Fruit fly (Drosophila melanogaster) whole organism, embryonic: ENCODE measurements around the gene CG4733.
A peak's percentile ranks its signal among the peaks of the same experiment; 100 is the strongest.

Source experiments
- Antp ChIP-seq: fragments of 200-800 bp; sonication (Bioruptor generic); optimal IDR thresholded peaks from 3 replicates; lab custom pipeline; 2016; ENCODE audit warnings: missing biosample characterization, missing genetic modification characterization
- CG10147 ChIP-seq: fragments of 200-800 bp; sonication (Bioruptor generic); optimal IDR thresholded peaks from 2 replicates; lab custom pipeline; 2019; ENCODE audit warnings: missing biosample characterization, mild to moderate bottlenecking, missing genetic modification characterization, moderate library complexity
- CG10267 ChIP-seq: fragments of 200-800 bp; sonication (Bioruptor generic); optimal IDR thresholded peaks from 2 replicates; lab custom pipeline; 2018; ENCODE audit warnings: missing biosample characterization, mild to moderate bottlenecking, missing genetic modification characterization, moderate library complexity
- CG10654 ChIP-seq: fragments of 200-800 bp; sonication (Bioruptor generic); optimal IDR thresholded peaks from 2 replicates; lab custom pipeline; 2016; ENCODE audit warnings: missing biosample characterization, missing genetic modification characterization
- CG12155 ChIP-seq: fragments of 200-800 bp; sonication (Bioruptor generic); optimal IDR thresholded peaks from 3 replicates; lab custom pipeline; 2016; ENCODE audit warnings: missing biosample characterization, missing genetic modification characterization
- CG12942 ChIP-seq: fragments of 200-800 bp; sonication (Bioruptor generic); optimal IDR thresholded peaks from 3 replicates; lab custom pipeline; 2016; ENCODE audit warnings: missing biosample characterization, missing genetic modification characterization
- CG15514 ChIP-seq: fragments of 200-800 bp; sonication (Bioruptor generic); optimal IDR thresholded peaks from 3 replicates; lab custom pipeline; 2017; ENCODE audit warnings: missing biosample characterization, missing genetic modification characterization, mild to moderate bottlenecking, moderate library complexity, missing genetic modification reagents
- CG1602 ChIP-seq: fragments of 200-800 bp; sonication (Bioruptor generic); optimal IDR thresholded peaks from 3 replicates; lab custom pipeline; 2016; ENCODE audit warnings: missing biosample characterization, missing genetic modification characterization
- CG17186 ChIP-seq: fragments of 200-800 bp; sonication (Bioruptor generic); optimal IDR thresholded peaks from 3 replicates; lab custom pipeline; 2017; ENCODE audit warnings: missing biosample characterization, missing genetic modification reagents, missing genetic modification characterization
- CG17385 ChIP-seq: fragments of 200-800 bp; sonication (Bioruptor generic); optimal IDR thresholded peaks from 3 replicates; lab custom pipeline; 2018; ENCODE audit warnings: missing biosample characterization, mild to moderate bottlenecking, missing genetic modification characterization
- CG17568 ChIP-seq: fragments of 200-800 bp; sonication (Bioruptor generic); optimal IDR thresholded peaks from 2 replicates; lab custom pipeline; 2018; ENCODE audit warnings: missing biosample characterization, mild to moderate bottlenecking, missing genetic modification characterization, moderate library complexity
- CG18764 ChIP-seq: fragments of 200-800 bp; sonication (Bioruptor generic); optimal IDR thresholded peaks from 3 replicates; lab custom pipeline; 2016; ENCODE audit warnings: missing biosample characterization, missing genetic modification characterization
- CG2129 ChIP-seq: fragments of 200-800 bp; sonication (Bioruptor generic); IDR thresholded peaks from 2 replicates; pipeline ENCODE4 v1.3.6; 2022; ENCODE audit warnings: missing biosample characterization, missing genetic modification characterization; ENCODE audit not compliant: partially characterized antibody
- CG2712 ChIP-seq: fragments of 200-800 bp; optimal IDR thresholded peaks from 3 replicates; lab custom pipeline; 2019; ENCODE audit warnings: missing biosample characterization, mild to moderate bottlenecking, missing genetic modification characterization, moderate library complexity
- CG4282 ChIP-seq: fragments of 200-800 bp; sonication (Bioruptor generic); optimal IDR thresholded peaks from 2 replicates; lab custom pipeline; 2016; ENCODE audit warnings: missing biosample characterization, missing genetic modification characterization
- CG4820 ChIP-seq: fragments of 200-800 bp; sonication (Bioruptor generic); optimal IDR thresholded peaks from 3 replicates; lab custom pipeline; 2016; ENCODE audit warnings: missing biosample characterization, missing genetic modification characterization
- CG7556 ChIP-seq: fragments of 200-800 bp; sonication (Bioruptor generic); optimal IDR thresholded peaks from 2 replicates; lab custom pipeline; 2017; ENCODE audit warnings: missing biosample characterization, mild to moderate bottlenecking, missing genetic modification characterization
- CG7928 ChIP-seq: fragments of 200-800 bp; sonication (Bioruptor generic); optimal IDR thresholded peaks from 2 replicates; lab custom pipeline; 2017; ENCODE audit warnings: missing biosample characterization, mild to moderate bottlenecking, missing genetic modification characterization
- Doc2 ChIP-seq: fragments of 200-800 bp; sonication (Bioruptor generic); IDR thresholded peaks from 2 replicates; pipeline ENCODE4 v1.3.6; 2022; ENCODE audit warnings: missing biosample characterization, missing genetic modification characterization
- Dref ChIP-seq: fragments of 200-800 bp; sonication (Bioruptor generic); IDR thresholded peaks from 2 replicates; pipeline ENCODE4 v1.3.6; 2022; ENCODE audit warnings: missing biosample characterization, missing genetic modification characterization
- Eip74EF ChIP-seq, 2 experiments: fragments of 200-800 bp in 1 of 2; fragments of >200 bp in 1 of 2; sonication (Bioruptor generic) in 1 of 2; optimal IDR thresholded peaks; 2 replicates each; lab custom pipeline; 2017 to 2019; ENCODE audit warnings: missing biosample characterization in 2 of 2, missing genetic modification characterization in 2 of 2, mild to moderate bottlenecking in 1 of 2, moderate library complexity in 1 of 2
- HHEX ChIP-seq: fragments of 200-800 bp; sonication (Bioruptor generic); optimal IDR thresholded peaks from 3 replicates; lab custom pipeline; 2017; ENCODE audit warnings: missing biosample characterization, mild to moderate bottlenecking, missing genetic modification characterization, missing genetic modification reagents
- Jarid2 ChIP-seq: fragments of 200-800 bp; sonication (Bioruptor generic); optimal IDR thresholded peaks from 3 replicates; lab custom pipeline; 2017; ENCODE audit warnings: mild to moderate bottlenecking, missing biosample characterization, missing genetic modification reagents, missing genetic modification characterization
- MTF-1 ChIP-seq: fragments of 200-800 bp; sonication (Bioruptor generic); optimal IDR thresholded peaks from 2 replicates; lab custom pipeline; 2018; ENCODE audit warnings: missing biosample characterization, mild to moderate bottlenecking, missing genetic modification characterization, borderline replicate concordance
- Myb ChIP-seq: fragments of 200-800 bp; sonication (Bioruptor generic); optimal IDR thresholded peaks from 2 replicates; lab custom pipeline; 2016; ENCODE audit warnings: missing biosample characterization, missing genetic modification characterization
- NC2β ChIP-seq: fragments of 200-800 bp; sonication (Bioruptor generic); optimal IDR thresholded peaks from 2 replicates; lab custom pipeline; 2016; ENCODE audit warnings: missing biosample characterization, missing genetic modification characterization
- Nf-YA ChIP-seq: fragments of 200-800 bp; sonication (Bioruptor generic); IDR thresholded peaks from 2 replicates; pipeline ENCODE4 v1.3.6; 2022; ENCODE audit warnings: missing biosample characterization, missing genetic modification characterization
- Rfx ChIP-seq: fragments of 200-800 bp; sonication (Bioruptor generic); IDR thresholded peaks from 2 replicates; pipeline ENCODE4 v1.3.6; 2022; ENCODE audit warnings: missing biosample characterization, missing genetic modification characterization
- Scr ChIP-seq: fragments of 200-800 bp; sonication (Bioruptor generic); IDR thresholded peaks from 2 replicates; pipeline ENCODE4 v1.3.6; 2022; ENCODE audit warnings: missing biosample characterization, missing genetic modification characterization; ENCODE audit not compliant: partially characterized antibody
- Sin3A ChIP-seq: fragments of >200 bp; optimal IDR thresholded peaks from 2 replicates; lab custom pipeline; 2018
- Sox100B ChIP-seq: fragments of 200-800 bp; sonication (Bioruptor generic); optimal IDR thresholded peaks from 3 replicates; lab custom pipeline; 2018; ENCODE audit warnings: missing biosample characterization, mild to moderate bottlenecking, missing genetic modification characterization
- bab2 ChIP-seq: fragments of 200-800 bp; sonication (Bioruptor generic); optimal IDR thresholded peaks from 2 replicates; lab custom pipeline; 2016; ENCODE audit warnings: missing biosample characterization, missing genetic modification characterization
- cato ChIP-seq: fragments of 200-800 bp; sonication (Bioruptor generic); optimal IDR thresholded peaks from 2 replicates; lab custom pipeline; 2016; ENCODE audit warnings: missing biosample characterization, missing genetic modification characterization, borderline replicate concordance
- cg ChIP-seq: fragments of 200-800 bp; sonication (Bioruptor generic); optimal IDR thresholded peaks from 3 replicates; lab custom pipeline; 2019; ENCODE audit warnings: missing biosample characterization, mild to moderate bottlenecking, missing genetic modification characterization, moderate library complexity
- crol ChIP-seq: fragments of 200-800 bp; sonication (Bioruptor generic); IDR thresholded peaks from 2 replicates; pipeline ENCODE4 v1.3.6; 2022; ENCODE audit warnings: missing biosample characterization, missing genetic modification characterization
- dm ChIP-seq: fragments of 200-800 bp; sonication (Bioruptor generic); optimal IDR thresholded peaks from 3 replicates; lab custom pipeline; 2016; ENCODE audit warnings: missing biosample characterization, missing genetic modification characterization
- h ChIP-seq: fragments of >200 bp; optimal IDR thresholded peaks from 2 replicates; lab custom pipeline; 2017
- hb ChIP-seq: fragments of 200-800 bp; sonication (Bioruptor generic); IDR thresholded peaks from 3 replicates; pipeline ENCODE4 v1.3.6; 2022; ENCODE audit warnings: missing biosample characterization, missing genetic modification characterization; ENCODE audit not compliant: partially characterized antibody
- lmd ChIP-seq: fragments of 200-800 bp; sonication (Bioruptor generic); IDR thresholded peaks from 2 replicates; pipeline ENCODE4 v1.3.6; 2022; ENCODE audit warnings: missing biosample characterization, missing genetic modification characterization
- lola ChIP-seq, 3 experiments: fragments of >200 bp in 2 of 3; fragments of 200-800 bp in 1 of 3; sonication (Bioruptor generic) in 1 of 3; optimal IDR thresholded peaks; 2 replicates each; lab custom pipeline; 2017 to 2019; ENCODE audit warnings: missing biosample characterization in 3 of 3, missing genetic modification characterization in 3 of 3, mild to moderate bottlenecking in 1 of 3, moderate library complexity in 1 of 3
- otp ChIP-seq: fragments of 200-800 bp; sonication (Bioruptor generic); IDR thresholded peaks from 3 replicates; pipeline ENCODE4, ENCODE4 v1.3.6; 2022; ENCODE audit warnings: missing biosample characterization, missing genetic modification characterization
- sc ChIP-seq, 3 experiments: fragments of >200 bp in 2 of 3; fragments of 200-800 bp in 1 of 3; sonication (Bioruptor generic) in 1 of 3; optimal IDR thresholded peaks; 2 replicates in 2 of 3; 3 replicates in 1 of 3; lab custom pipeline; 2017; ENCODE audit warnings: mild to moderate bottlenecking in 1 of 3, missing biosample characterization in 1 of 3, missing genetic modification characterization in 1 of 3, missing genetic modification reagents in 1 of 3
- schlank ChIP-seq: fragments of 200-800 bp; sonication (Bioruptor generic); optimal IDR thresholded peaks from 2 replicates; lab custom pipeline; 2018; ENCODE audit warnings: missing biosample characterization, mild to moderate bottlenecking, missing genetic modification characterization
- scrt ChIP-seq: fragments of 200-800 bp; sonication (Bioruptor generic); optimal IDR thresholded peaks from 2 replicates; lab custom pipeline; 2018; ENCODE audit warnings: missing biosample characterization, mild to moderate bottlenecking, missing genetic modification characterization, moderate library complexity
- sens-2 ChIP-seq: fragments of 200-800 bp; sonication (Bioruptor generic); IDR thresholded peaks from 2 replicates; pipeline ENCODE4 v1.3.6; 2022; ENCODE audit warnings: missing biosample characterization, missing genetic modification characterization
- sim ChIP-seq: fragments of 200-800 bp; sonication (Bioruptor generic); IDR thresholded peaks from 2 replicates; pipeline ENCODE4 v1.3.6; 2022; ENCODE audit warnings: missing biosample characterization, missing genetic modification characterization
- sna ChIP-seq: fragments of 200-800 bp; sonication (Bioruptor generic); IDR thresholded peaks from 2 replicates; pipeline ENCODE4 v1.3.6; 2022; ENCODE audit warnings: missing biosample characterization, missing genetic modification characterization; ENCODE audit not compliant: partially characterized antibody
- vvl ChIP-seq: fragments of 200-800 bp; sonication (Bioruptor generic); IDR thresholded peaks from 2 replicates; pipeline ENCODE4 v1.3.6; 2022; ENCODE audit warnings: missing biosample characterization, missing genetic modification characterization
- wek ChIP-seq: fragments of 200-800 bp; sonication (Bioruptor generic); optimal IDR thresholded peaks from 3 replicates; lab custom pipeline; 2018; ENCODE audit warnings: missing biosample characterization, mild to moderate bottlenecking, missing genetic modification characterization, moderate library complexity

CG4733 gene

DNA sequence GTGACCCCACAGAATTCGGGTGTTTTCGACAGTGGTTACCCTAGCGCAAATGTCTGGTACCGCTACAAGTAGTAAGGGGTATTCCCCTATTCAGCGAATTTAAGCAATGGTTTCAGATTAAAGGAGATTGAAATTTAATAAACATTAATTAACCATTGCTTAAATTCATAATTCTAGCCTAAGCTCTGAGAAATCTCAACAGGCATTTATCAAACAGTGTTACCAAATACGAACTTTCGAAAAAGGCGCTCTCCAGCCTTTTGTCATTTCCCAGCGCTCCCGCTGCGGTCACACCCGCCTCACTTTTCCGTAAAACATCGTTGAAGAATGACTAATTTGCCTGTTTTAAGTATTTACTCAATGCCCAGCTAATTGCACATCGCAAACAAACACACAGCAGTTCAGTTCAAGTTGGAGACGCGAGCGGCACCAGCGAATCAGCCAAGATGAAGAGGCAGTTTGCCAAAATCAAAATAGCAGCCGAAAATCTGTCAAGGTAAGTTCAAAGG, 14.4 kb downstream of the CG4733 start, which contains the start of the genes Surf6 and RhoGAP92B (continued):
- TF ChIP-seq sens-2 (GFP tag; lab: Robert Waterston, UW) (no peak), dm (GFP tag; lab: Kevin White, UChicago) (peak; percentile 96), CG12155 (GFP tag; lab: Kevin White, UChicago) (peak; percentile 56), sc (optimal IDR thresholded peaks at IDR 0.05; lab: Kevin White, UChicago) (no peak), sc (GFP tag; optimal IDR thresholded peaks at IDR 0.05; lab: Kevin White, UChicago) (peak; percentile 12), Dref (0 out of 2 replicates have a peak, but pooled peaks have one; percentile 21), Sox100B (peak; percentile 67), Sin3A (lab: Kevin White, UChicago) (peak; percentile 96), CG10147 (peak; percentile 38), CG4820 (GFP tag; lab: Kevin White, UChicago) (peak; percentile 53), CG18764 (peak; percentile 50), CG7928 (GFP tag; lab: Kevin White, UChicago) (peak; percentile 63), CG4282 (peak; percentile 11), h (lab: Kevin White, UChicago) (no peak), lmd (peak; percentile 58; the same call in 1 of the 2 replicates), Nf-YA (no peak), CG12942 (peak; percentile 49), bab2 (peak; percentile 56), CG17385 (GFP tag; lab: Kevin White, UChicago) (peak; percentile 67), Eip74EF (GFP tag; optimal IDR thresholded peaks at IDR 0.05; lab: Kevin White, UChicago) (peak in 1 of 2 experiments; percentile 60), CG7556 (GFP tag; lab: Kevin White, UChicago) (peak; percentile 36), HHEX (GFP tag; lab: Kevin White, UChicago) (peak; percentile 58), CG10267 (peak; percentile 77), CG10654 (GFP tag; lab: Kevin White, UChicago) (peak; percentile 54), Jarid2 (GFP tag; lab: Kevin White, UChicago) (peak; percentile 53), MTF-1 (GFP tag; lab: Kevin White, UChicago) (peak; percentile 38), CG2129 (GFP tag; lab: Robert Waterston, UW) (no peak), cg (GFP tag; lab: Kevin White, UChicago) (peak; percentile 58), sim (0 out of 2 replicates have a peak, but pooled peaks have one; percentile 8), CG17186 (GFP tag; lab: Kevin White, UChicago) (peak; percentile 91), schlank (tag; lab: Kevin White, UChicago) (peak; percentile 4), cato (GFP tag; lab: Kevin White, UChicago) (no peak), Doc2 (GFP tag; lab: Robert Waterston, UW) (no peak), Myb (GFP tag; lab: Kevin White, UChicago) (peak; percentile 62), Antp (GFP tag; lab: Kevin White, UChicago) (peak; percentile 45), NC2β (GFP tag; lab: Kevin White, UChicago) (peak; percentile 78), sna (GFP tag; lab: Robert Waterston, UW) (0 out of 2 replicates have a peak, but pooled peaks have one; percentile 28), otp (GFP tag; lab: Robert Waterston, UW) (no peak), scrt (peak; percentile 56), Rfx (peak; percentile 59; the same call in 1 of the 2 replicates), wek (GFP tag; lab: Kevin White, UChicago) (peak; percentile 99), lola (GFP tag; optimal IDR thresholded peaks at IDR 0.05; lab: Kevin White, UChicago) (peak in 1 of 3 experiments; percentile 44), vvl (GFP tag; lab: Robert Waterston, UW) (peak; percentile 62), Scr (peak; percentile 58; the same call in 1 of the 2 replicates), CG17568 (GFP tag; lab: Kevin White, UChicago) (peak; percentile 79), CG15514 (GFP tag; lab: Kevin White, UChicago) (peak; percentile 85), crol (no peak), CG2712 (tag; lab: Kevin White, UChicago) (peak; percentile 67), CG1602 (GFP tag; lab: Kevin White, UChicago) (peak; percentile 17), hb (GFP tag; lab: Robert Waterston, UW) (no peak)
